Worm (Caenorhabditis elegans): ENCODE results near the gene gpa-12.

DNA sequence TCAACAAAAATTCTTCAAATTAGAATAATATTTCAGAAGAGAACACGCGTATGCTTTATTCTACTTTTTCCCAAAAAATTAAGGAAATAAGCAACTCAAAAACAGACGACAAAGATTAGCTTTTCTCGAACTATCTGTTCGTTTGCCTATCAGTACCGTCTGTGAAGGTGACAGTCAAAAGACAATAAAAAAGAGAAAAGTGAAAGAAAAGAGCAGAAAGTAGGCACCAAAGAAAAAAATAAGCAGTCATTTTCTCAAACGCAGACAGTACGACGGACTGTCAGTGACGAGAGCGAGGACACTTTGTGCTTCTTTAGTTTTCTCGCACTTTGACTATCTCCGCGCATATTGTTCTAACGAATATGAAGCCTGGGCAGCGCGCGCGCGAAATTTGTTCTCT is 23.2 kb downstream of the gpa-12 start:
- TF ChIP-seq cog-1 (tag; optimal IDR thresholded peaks at IDR 0.05) (no peak), ztf-23 (GFP tag; IDR thresholded peaks at IDR 0.05) (no peak), T22C8.4 (GFP tag; IDR thresholded peaks at IDR 0.05) (no peak), flt-1 (GFP tag; IDR thresholded peaks at IDR 0.05) (no peak), tab-1 (GFP tag; IDR thresholded peaks at IDR 0.05) (no peak), ztf-29 (GFP tag; IDR thresholded peaks at IDR 0.05) (no peak), med-1 (GFP tag; optimal IDR thresholded peaks at IDR 0.05; ENCODE audit: insufficient read depth) (no peak)
